Fruit fly (Drosophila melanogaster) whole organism, embryonic: ENCODE results near the gene Pde6.

ENCODE experiments used
- ATbp ChIP-seq: fragments of 200-800 bp; sonication (Bioruptor generic); optimal IDR thresholded peaks from 2 replicates; lab custom pipeline; 2017; ENCODE audit warnings: missing biosample characterization, mild to moderate bottlenecking, missing genetic modification characterization, missing genetic modification reagents
- Antp ChIP-seq: fragments of 200-800 bp; sonication (Bioruptor generic); optimal IDR thresholded peaks from 3 replicates; lab custom pipeline; 2016; ENCODE audit warnings: missing biosample characterization, missing genetic modification characterization
- BtbVII ChIP-seq: fragments of 200-800 bp; sonication (Bioruptor generic); optimal IDR thresholded peaks from 3 replicates; lab custom pipeline; 2017; ENCODE audit warnings: missing biosample characterization, mild to moderate bottlenecking, missing genetic modification characterization
- CG10209 ChIP-seq: fragments of 200-800 bp; sonication (Bioruptor generic); optimal IDR thresholded peaks from 3 replicates; lab custom pipeline; 2017; ENCODE audit warnings: missing biosample characterization, mild to moderate bottlenecking, missing genetic modification characterization, missing genetic modification reagents
- CG10654 ChIP-seq: fragments of 200-800 bp; sonication (Bioruptor generic); optimal IDR thresholded peaks from 2 replicates; lab custom pipeline; 2016; ENCODE audit warnings: missing biosample characterization, missing genetic modification characterization
- CG10959 ChIP-seq: fragments of 200-800 bp; sonication (Bioruptor generic); IDR thresholded peaks from 2 replicates; pipeline ENCODE4 v1.3.6; 2022; ENCODE audit warnings: missing biosample characterization, missing genetic modification characterization
- CG11723 ChIP-seq: fragments of 200-800 bp; sonication (Bioruptor generic); optimal IDR thresholded peaks from 2 replicates; lab custom pipeline; 2017; ENCODE audit warnings: missing biosample characterization, mild to moderate bottlenecking, missing genetic modification characterization
- CG12659 ChIP-seq: fragments of 200-800 bp; sonication (Bioruptor generic); optimal IDR thresholded peaks from 3 replicates; lab custom pipeline; 2017; ENCODE audit warnings: mild to moderate bottlenecking, missing biosample characterization, missing genetic modification reagents, missing genetic modification characterization
- CG13424 ChIP-seq: fragments of 200-800 bp; sonication (Bioruptor generic); optimal IDR thresholded peaks from 2 replicates; lab custom pipeline; 2019; ENCODE audit warnings: missing biosample characterization, mild to moderate bottlenecking, missing genetic modification characterization, moderate library complexity
- CG15514 ChIP-seq: fragments of 200-800 bp; sonication (Bioruptor generic); optimal IDR thresholded peaks from 3 replicates; lab custom pipeline; 2017; ENCODE audit warnings: missing biosample characterization, missing genetic modification characterization, mild to moderate bottlenecking, moderate library complexity, missing genetic modification reagents
- CG15601 ChIP-seq: fragments of 200-800 bp; sonication (Bioruptor generic); optimal IDR thresholded peaks from 3 replicates; lab custom pipeline; 2019; ENCODE audit warnings: missing biosample characterization, mild to moderate bottlenecking, missing genetic modification characterization, moderate library complexity
- CG16813 ChIP-seq: fragments of 200-800 bp; sonication (Bioruptor generic); IDR thresholded peaks from 3 replicates; pipeline ENCODE4 v1.3.6; 2022; ENCODE audit warnings: missing biosample characterization, missing genetic modification characterization; ENCODE audit not compliant: partially characterized antibody
- CG17328 ChIP-seq: fragments of 200-800 bp; sonication (Bioruptor generic); IDR thresholded peaks from 2 replicates; pipeline ENCODE4 v1.3.6; 2022; ENCODE audit warnings: missing biosample characterization, missing genetic modification characterization
- CG18764 ChIP-seq: fragments of 200-800 bp; sonication (Bioruptor generic); optimal IDR thresholded peaks from 3 replicates; lab custom pipeline; 2016; ENCODE audit warnings: missing biosample characterization, missing genetic modification characterization
- CG2120 ChIP-seq: fragments of 200-800 bp; sonication (Bioruptor generic); optimal IDR thresholded peaks from 3 replicates; lab custom pipeline; 2016; ENCODE audit warnings: missing biosample characterization, missing genetic modification characterization
- CG2202 ChIP-seq: fragments of 200-800 bp; sonication (Bioruptor generic); optimal IDR thresholded peaks from 2 replicates; lab custom pipeline; 2018; ENCODE audit warnings: missing biosample characterization, mild to moderate bottlenecking, missing genetic modification characterization
- CG30403 ChIP-seq: fragments of 200-800 bp; sonication (Bioruptor generic); optimal IDR thresholded peaks from 3 replicates; lab custom pipeline; 2016; ENCODE audit warnings: missing biosample characterization, missing genetic modification characterization
- CG3163 ChIP-seq: fragments of 200-800 bp; sonication (Bioruptor generic); optimal IDR thresholded peaks from 3 replicates; lab custom pipeline; 2016; ENCODE audit warnings: missing biosample characterization, missing genetic modification characterization
- CG42726 ChIP-seq: fragments of 200-800 bp; sonication (Bioruptor generic); IDR thresholded peaks from 2 replicates; pipeline ENCODE4 v1.3.6; 2022; ENCODE audit warnings: missing biosample characterization, missing genetic modification characterization; ENCODE audit not compliant: partially characterized antibody
- CG5245 ChIP-seq: fragments of 200-800 bp; sonication (Bioruptor generic); optimal IDR thresholded peaks from 3 replicates; lab custom pipeline; 2016; ENCODE audit warnings: missing biosample characterization, missing genetic modification characterization
- CG8290 ChIP-seq, 3 experiments: fragments of 200-800 bp; sonication (Bioruptor generic); optimal IDR thresholded peaks; 2 replicates each; lab custom pipeline; 2016 to 2019; ENCODE audit warnings: missing biosample characterization in 3 of 3, missing genetic modification characterization in 3 of 3, mild to moderate bottlenecking in 2 of 3, moderate library complexity in 1 of 3
- CG9932 ChIP-seq: fragments of 200-800 bp; sonication (Bioruptor generic); IDR thresholded peaks from 2 replicates; pipeline ENCODE4 v1.3.6; 2022; ENCODE audit warnings: missing biosample characterization, missing genetic modification characterization
- CoRest ChIP-seq: fragments of 200-800 bp; sonication (Bioruptor generic); optimal IDR thresholded peaks from 3 replicates; lab custom pipeline; 2018; ENCODE audit warnings: missing biosample characterization, mild to moderate bottlenecking, missing genetic modification characterization, moderate library complexity
- Ets65A ChIP-seq: fragments of 200-800 bp; sonication (Bioruptor generic); peaks from one replicate; lab custom pipeline; 2016; ENCODE audit warnings: missing biosample characterization, missing genetic modification characterization
- Fer3 ChIP-seq: fragments of 200-800 bp; sonication (Bioruptor generic); optimal IDR thresholded peaks from 2 replicates; lab custom pipeline; 2018; ENCODE audit warnings: missing biosample characterization, mild to moderate bottlenecking, missing genetic modification characterization, moderate library complexity
- HLH3B ChIP-seq: fragments of 200-800 bp; sonication (Bioruptor generic); IDR thresholded peaks from 2 replicates; pipeline ENCODE4 v1.3.6; 2022; ENCODE audit warnings: missing biosample characterization, missing genetic modification characterization
- Hr39 ChIP-seq: fragments of >200 bp; optimal IDR thresholded peaks from 2 replicates; lab custom pipeline; 2017
- MBD-R2 ChIP-seq: fragments of 200-800 bp; sonication (Bioruptor generic); IDR thresholded peaks from 2 replicates; pipeline ENCODE4 v1.3.6; 2022; ENCODE audit warnings: missing biosample characterization, missing genetic modification characterization
- MTF-1 ChIP-seq: fragments of 200-800 bp; sonication (Bioruptor generic); optimal IDR thresholded peaks from 2 replicates; lab custom pipeline; 2018; ENCODE audit warnings: missing biosample characterization, mild to moderate bottlenecking, missing genetic modification characterization, borderline replicate concordance
- Mad ChIP-seq: fragments of 200-800 bp; sonication (Bioruptor generic); optimal IDR thresholded peaks from 2 replicates; lab custom pipeline; 2016; ENCODE audit warnings: missing biosample characterization, missing genetic modification characterization
- Rfx ChIP-seq: fragments of 200-800 bp; sonication (Bioruptor generic); IDR thresholded peaks from 2 replicates; pipeline ENCODE4 v1.3.6; 2022; ENCODE audit warnings: missing biosample characterization, missing genetic modification characterization
- Trl ChIP-seq, 3 experiments: fragments of >200 bp in 2 of 3; fragments of 200-800 bp in 1 of 3; sonication (Bioruptor generic) in 1 of 3; optimal IDR thresholded peaks; 2 replicates in 1 of 3; 3 replicates in 2 of 3; lab custom pipeline; 2016 to 2017; ENCODE audit warnings: missing biosample characterization in 1 of 3, missing genetic modification characterization in 1 of 3
- bigmax ChIP-seq: fragments of 200-800 bp; sonication (Bioruptor generic); optimal IDR thresholded peaks from 2 replicates; lab custom pipeline; 2018; ENCODE audit warnings: missing biosample characterization, mild to moderate bottlenecking, missing genetic modification characterization
- chinmo ChIP-seq: fragments of 200-800 bp; sonication (Bioruptor generic); IDR thresholded peaks from 4 replicates; pipeline ENCODE4 v1.3.6; 2022; ENCODE audit warnings: missing biosample characterization, missing genetic modification characterization; ENCODE audit not compliant: partially characterized antibody
- cwo ChIP-seq: fragments of 200-800 bp; sonication (Bioruptor generic); optimal IDR thresholded peaks from 3 replicates; lab custom pipeline; 2017; ENCODE audit warnings: missing biosample characterization, missing genetic modification characterization, mild to moderate bottlenecking, moderate library complexity, missing genetic modification reagents
- dm ChIP-seq: fragments of 200-800 bp; sonication (Bioruptor generic); optimal IDR thresholded peaks from 3 replicates; lab custom pipeline; 2016; ENCODE audit warnings: missing biosample characterization, missing genetic modification characterization
- fu2 ChIP-seq: fragments of 200-800 bp; sonication (Bioruptor generic); optimal IDR thresholded peaks from 2 replicates; lab custom pipeline; 2016; ENCODE audit warnings: missing biosample characterization, missing genetic modification characterization
- lola ChIP-seq, 3 experiments: fragments of >200 bp in 2 of 3; fragments of 200-800 bp in 1 of 3; sonication (Bioruptor generic) in 1 of 3; optimal IDR thresholded peaks; 2 replicates each; lab custom pipeline; 2017 to 2019; ENCODE audit warnings: missing biosample characterization in 3 of 3, missing genetic modification characterization in 3 of 3, mild to moderate bottlenecking in 1 of 3, moderate library complexity in 1 of 3
- mam ChIP-seq: fragments of 200-800 bp; sonication (Bioruptor generic); optimal IDR thresholded peaks from 3 replicates; lab custom pipeline; 2016; ENCODE audit warnings: missing biosample characterization, missing genetic modification characterization
- otp ChIP-seq: fragments of 200-800 bp; sonication (Bioruptor generic); IDR thresholded peaks from 3 replicates; pipeline ENCODE4, ENCODE4 v1.3.6; 2022; ENCODE audit warnings: missing biosample characterization, missing genetic modification characterization
- phol ChIP-seq: fragments of 200-800 bp; sonication (Bioruptor generic); optimal IDR thresholded peaks from 3 replicates; lab custom pipeline; 2018; ENCODE audit warnings: missing biosample characterization, mild to moderate bottlenecking, missing genetic modification characterization, moderate library complexity
- run ChIP-seq: fragments of 200-800 bp; sonication (Bioruptor generic); optimal IDR thresholded peaks from 3 replicates; lab custom pipeline; 2018; ENCODE audit warnings: missing biosample characterization, mild to moderate bottlenecking, missing genetic modification characterization
- sc ChIP-seq, 3 experiments: fragments of >200 bp in 2 of 3; fragments of 200-800 bp in 1 of 3; sonication (Bioruptor generic) in 1 of 3; optimal IDR thresholded peaks; 2 replicates in 2 of 3; 3 replicates in 1 of 3; lab custom pipeline; 2017; ENCODE audit warnings: mild to moderate bottlenecking in 1 of 3, missing biosample characterization in 1 of 3, missing genetic modification characterization in 1 of 3, missing genetic modification reagents in 1 of 3
- scrt ChIP-seq: fragments of 200-800 bp; sonication (Bioruptor generic); optimal IDR thresholded peaks from 2 replicates; lab custom pipeline; 2018; ENCODE audit warnings: missing biosample characterization, mild to moderate bottlenecking, missing genetic modification characterization, moderate library complexity
- sima ChIP-seq: fragments of 200-800 bp; sonication (Bioruptor generic); optimal IDR thresholded peaks from 2 replicates; lab custom pipeline; 2016; ENCODE audit warnings: missing biosample characterization, missing genetic modification characterization
- slbo ChIP-seq: fragments of 200-800 bp; sonication (Bioruptor generic); IDR thresholded peaks from 2 replicates; pipeline ENCODE4 v1.3.6; 2022; ENCODE audit warnings: missing biosample characterization, missing genetic modification characterization
- slou ChIP-seq: fragments of 200-800 bp; sonication (Bioruptor generic); optimal IDR thresholded peaks from 3 replicates; lab custom pipeline; 2016; ENCODE audit warnings: missing biosample characterization, missing genetic modification characterization
- sob ChIP-seq: fragments of 200-800 bp; sonication (Bioruptor generic); IDR thresholded peaks from 2 replicates; pipeline ENCODE4 v1.3.6; 2022; ENCODE audit warnings: missing biosample characterization, missing genetic modification characterization

Gene Pde6

DNA sequence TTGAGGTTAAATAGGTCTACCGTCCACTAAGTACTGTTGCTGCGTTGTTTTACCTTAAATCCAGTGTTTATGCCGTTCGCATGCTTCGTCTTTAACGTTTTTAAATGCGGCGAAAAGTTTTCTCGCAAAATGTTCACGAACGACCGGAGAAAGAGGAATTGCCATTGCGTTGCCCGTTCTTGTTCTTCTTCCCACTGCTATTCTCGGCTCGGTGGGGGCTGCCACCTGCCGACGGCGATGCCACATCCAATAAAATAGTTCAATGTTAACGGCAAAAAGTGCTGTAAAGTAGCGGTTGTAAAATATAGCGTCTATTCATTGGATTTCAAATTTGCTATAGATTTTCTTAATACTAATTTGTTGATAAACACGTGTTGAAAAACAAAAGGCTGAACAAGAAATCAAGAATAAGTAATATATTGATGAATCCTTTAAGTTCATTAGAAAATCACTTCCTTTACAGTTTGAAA, 17.6 kb upstream of the Pde6 start, which contains the start of gene CG7987 (continued):
- no peak for TF ChIP-seq CG18764 (GFP tag; lab: Kevin White, UChicago)
- no peak for TF ChIP-seq CG11723
- TF ChIP-seq CoRest (tag; lab: Kevin White, UChicago) = peak; percentile 37
- TF ChIP-seq CG30403 (GFP tag; lab: Kevin White, UChicago) = no peak
- no peak for TF ChIP-seq sc (optimal IDR thresholded peaks at IDR 0.05; lab: Kevin White, UChicago)
- no peak for TF ChIP-seq sc (GFP tag; optimal IDR thresholded peaks at IDR 0.05; lab: Kevin White, UChicago)
- peak; percentile 48 for TF ChIP-seq Ets65A
- TF ChIP-seq mam (GFP tag; lab: Kevin White, UChicago) = peak; percentile 34
- no peak for TF ChIP-seq scrt (GFP tag; lab: Kevin White, UChicago)
- TF ChIP-seq CG3163 = peak; percentile 36
- no peak for TF ChIP-seq CG2202 (tag; lab: Kevin White, UChicago)
- no peak for TF ChIP-seq CG5245 (GFP tag; lab: Kevin White, UChicago)
- TF ChIP-seq Antp (GFP tag; lab: Kevin White, UChicago) = peak; percentile 0
- peak; percentile 53 for TF ChIP-seq CG9932 (GFP tag; lab: Robert Waterston, UW)
- TF ChIP-seq slbo (GFP tag; lab: Robert Waterston, UW) = peak; percentile 33; the same call in 1 of the 2 replicates
- TF ChIP-seq HLH3B = no peak
- TF ChIP-seq CG2120 = peak; percentile 56
- TF ChIP-seq CG15601 (tag; lab: Kevin White, UChicago) = no peak
- no peak for TF ChIP-seq cwo (GFP tag; lab: Kevin White, UChicago)
- TF ChIP-seq ATbp (GFP tag; lab: Kevin White, UChicago) = no peak
- TF ChIP-seq MTF-1 (GFP tag; lab: Kevin White, UChicago) = no peak
- no peak for TF ChIP-seq Mad (GFP tag; lab: Kevin White, UChicago)
- TF ChIP-seq BtbVII (GFP tag; lab: Kevin White, UChicago) = no peak
- TF ChIP-seq slou = no peak
- TF ChIP-seq fu2 (GFP tag; lab: Kevin White, UChicago) = no peak
- TF ChIP-seq otp = no peak
- TF ChIP-seq Fer3 (tag; lab: Kevin White, UChicago) = no peak
- TF ChIP-seq CG15514 (GFP tag; lab: Kevin White, UChicago) = peak; percentile 27
- TF ChIP-seq CG10209 = no peak
- TF ChIP-seq MBD-R2 (GFP tag; lab: Robert Waterston, UW) = peak; percentile 25
- TF ChIP-seq CG12659 (GFP tag; lab: Kevin White, UChicago) = peak; percentile 35
- peak; percentile 15 for TF ChIP-seq dm (GFP tag; lab: Kevin White, UChicago)
- no peak for TF ChIP-seq sima
- TF ChIP-seq CG10654 = no peak
- TF ChIP-seq Rfx (GFP tag; lab: Robert Waterston, UW) = peak; percentile 64
- no peak for TF ChIP-seq run (tag; lab: Kevin White, UChicago)
- TF ChIP-seq bigmax (GFP tag; lab: Kevin White, UChicago) = peak; percentile 90
- TF ChIP-seq Hr39 (lab: Kevin White, UChicago) = no peak
- no peak for TF ChIP-seq CG10959
- TF ChIP-seq CG42726 (GFP tag; lab: Robert Waterston, UW) = 0 out of 2 replicates have a peak, but pooled peaks have one; percentile 54
- TF ChIP-seq CG17328 (GFP tag; lab: Robert Waterston, UW) = no peak
- no peak for TF ChIP-seq CG13424 (tag; lab: Kevin White, UChicago)
- 0 out of 4 replicates have a peak, but pooled peaks have one; percentile 31 for TF ChIP-seq chinmo (GFP tag; lab: Robert Waterston, UW)
- peak; percentile 40; the same call in 1 of the 3 replicates for TF ChIP-seq CG16813 (GFP tag; lab: Robert Waterston, UW)
- peak; percentile 18 for TF ChIP-seq phol (tag; lab: Kevin White, UChicago)
- no peak for TF ChIP-seq lola (GFP tag; optimal IDR thresholded peaks at IDR 0.05; lab: Kevin White, UChicago)
- peak; percentile 7 for TF ChIP-seq CG8290 (GFP tag; optimal IDR thresholded peaks at IDR 0.05; lab: Kevin White, UChicago)
- peak in 1 of 2 experiments; percentile 84 for TF ChIP-seq CG8290 (tag; optimal IDR thresholded peaks at IDR 0.05; lab: Kevin White, UChicago)
- TF ChIP-seq sob = 0 out of 2 replicates have a peak, but pooled peaks have one; percentile 15
- TF ChIP-seq Trl (optimal IDR thresholded peaks at IDR 0.05; lab: Kevin White, UChicago) = no peak
- no peak for TF ChIP-seq Trl (GFP tag; optimal IDR thresholded peaks at IDR 0.05; lab: Kevin White, UChicago)
